Worm (Caenorhabditis elegans) whole organism, late embryonic: Measurements from ENCODE around the gene mtss-1.

ENCODE experiments used
- K09A11.1 ChIP-seq: sonication (generic microtip); optimal IDR thresholded peaks from 2 replicates; lab custom pipeline; 2017; ENCODE audit warnings: antibody characterized with exemption, mild to moderate bottlenecking, missing genetic modification characterization, missing compliant biosample characterization; ENCODE audit not compliant: insufficient read depth
- Y22D7AL.16 ChIP-seq: sonication (generic microtip); optimal IDR thresholded peaks from 2 replicates; lab custom pipeline; 2016; ENCODE audit warnings: missing genetic modification characterization, missing compliant biosample characterization
- ama-1 ChIP-seq: fragments of 150-350 bp; optimal IDR thresholded peaks from 2 replicates; lab custom pipeline; 2014
- ceh-14 ChIP-seq: sonication (generic microtip); optimal IDR thresholded peaks from 2 replicates; lab custom pipeline; 2016; ENCODE audit warnings: missing genotype, missing genetic modification characterization, missing compliant biosample characterization
- ceh-18 ChIP-seq: sonication (generic microtip); optimal IDR thresholded peaks from 2 replicates; lab custom pipeline; 2016; ENCODE audit warnings: missing genetic modification characterization, missing compliant biosample characterization
- ceh-24 ChIP-seq: sonication (generic microtip); optimal IDR thresholded peaks from 2 replicates; lab custom pipeline; 2016; ENCODE audit warnings: mild to moderate bottlenecking, missing genetic modification characterization, missing compliant biosample characterization
- ceh-31 ChIP-seq: sonication (generic microtip); optimal IDR thresholded peaks from 2 replicates; lab custom pipeline; 2016; ENCODE audit warnings: missing genetic modification characterization, missing compliant biosample characterization
- ceh-45 ChIP-seq: fragments of 200-800 bp; sonication (Bioruptor generic); IDR thresholded peaks from 2 replicates; pipeline ENCODE4 v1.3.6; 2022; ENCODE audit warnings: missing genetic modification reagents, missing genetic modification characterization, missing compliant biosample characterization
- ceh-48 ChIP-seq: sonication (generic microtip); optimal IDR thresholded peaks from 2 replicates; lab custom pipeline; 2016; ENCODE audit warnings: missing genetic modification characterization, inconsistent platforms, missing compliant biosample characterization
- ceh-9 ChIP-seq: sonication (generic microtip); optimal IDR thresholded peaks from 2 replicates; lab custom pipeline; 2016; ENCODE audit warnings: mild to moderate bottlenecking, missing genetic modification characterization, inconsistent platforms, missing compliant biosample characterization
- che-1 ChIP-seq: sonication (generic microtip); optimal IDR thresholded peaks from 2 replicates; lab custom pipeline; 2016; ENCODE audit warnings: mild to moderate bottlenecking, missing genetic modification characterization, missing compliant biosample characterization
- dmd-4 ChIP-seq: sonication (generic microtip); optimal IDR thresholded peaks from 2 replicates; lab custom pipeline; 2016; ENCODE audit warnings: borderline replicate concordance, missing genetic modification characterization, missing compliant biosample characterization
- dve-1 ChIP-seq: sonication (generic microtip); optimal IDR thresholded peaks from 2 replicates; lab custom pipeline; 2017; ENCODE audit warnings: antibody characterized with exemption, mild to moderate bottlenecking, missing genetic modification characterization, missing compliant biosample characterization
- elt-4 ChIP-seq: sonication (generic microtip); optimal IDR thresholded peaks from 2 replicates; lab custom pipeline; 2016; ENCODE audit warnings: missing genetic modification characterization, missing compliant biosample characterization
- ets-4 ChIP-seq: sonication (generic microtip); optimal IDR thresholded peaks from 2 replicates; lab custom pipeline; 2016; ENCODE audit warnings: missing genetic modification characterization, missing compliant biosample characterization
- eyg-1 ChIP-seq: sonication (generic microtip); optimal IDR thresholded peaks from 2 replicates; lab custom pipeline; 2016; ENCODE audit warnings: missing genotype, missing genetic modification characterization, missing compliant biosample characterization
- fax-1 ChIP-seq: sonication (generic microtip); optimal IDR thresholded peaks from 2 replicates; lab custom pipeline; 2016; ENCODE audit warnings: missing genotype, missing genetic modification characterization, missing compliant biosample characterization
- fkh-10 ChIP-seq: fragments of 150-350 bp; optimal IDR thresholded peaks from 2 replicates; lab custom pipeline; 2014; ENCODE audit warnings: missing biosample characterization, missing genetic modification reagents, missing genetic modification characterization
- fkh-6 ChIP-seq: sonication (generic microtip); optimal IDR thresholded peaks from 2 replicates; lab custom pipeline; 2016; ENCODE audit warnings: missing genetic modification characterization, missing compliant biosample characterization
- hlh-30 ChIP-seq: sonication (generic microtip); optimal IDR thresholded peaks from 2 replicates; lab custom pipeline; 2017; ENCODE audit warnings: antibody characterized with exemption, missing genetic modification characterization, missing compliant biosample characterization; ENCODE audit not compliant: insufficient read depth
- hlh-8 ChIP-seq: sonication (generic microtip); optimal IDR thresholded peaks from 2 replicates; lab custom pipeline; 2016; ENCODE audit warnings: missing genotype, missing genetic modification characterization, missing compliant biosample characterization
- lim-6 ChIP-seq: sonication (generic microtip); optimal IDR thresholded peaks from 2 replicates; lab custom pipeline; 2016; ENCODE audit warnings: missing genetic modification characterization, missing compliant biosample characterization
- madf-2 ChIP-seq: sonication (generic microtip); optimal IDR thresholded peaks from 2 replicates; lab custom pipeline; 2017; ENCODE audit warnings: missing genetic modification characterization, missing compliant biosample characterization
- mec-3 ChIP-seq: sonication (generic microtip); optimal IDR thresholded peaks from 2 replicates; lab custom pipeline; 2016; ENCODE audit warnings: borderline replicate concordance, missing genetic modification characterization, missing compliant biosample characterization
- nfya-1 ChIP-seq: sonication (generic microtip); optimal IDR thresholded peaks from 2 replicates; lab custom pipeline; 2017; ENCODE audit warnings: missing genetic modification characterization, mild to moderate bottlenecking, missing compliant biosample characterization, antibody characterized with exemption, moderate library complexity
- nhr-232 ChIP-seq: sonication (generic microtip); optimal IDR thresholded peaks from 2 replicates; lab custom pipeline; 2016; ENCODE audit warnings: missing genetic modification characterization, missing compliant biosample characterization
- pat-9 ChIP-seq: fragments of 200-800 bp; sonication (Bioruptor generic); optimal IDR thresholded peaks from 2 replicates; lab custom pipeline; 2018; ENCODE audit warnings: mild to moderate bottlenecking, missing genetic modification characterization, moderate library complexity, missing compliant biosample characterization
- pha-2 ChIP-seq: sonication (generic microtip); optimal IDR thresholded peaks from 2 replicates; lab custom pipeline; 2017; ENCODE audit warnings: mild to moderate bottlenecking, missing genetic modification characterization, missing compliant biosample characterization
- pha-4 ChIP-seq: fragments of 150-350 bp; optimal IDR thresholded peaks from 2 replicates; lab custom pipeline; 2018; ENCODE audit warnings: missing biosample characterization, missing genetic modification reagents, missing genetic modification characterization
- ref-2 ChIP-seq: sonication (generic microtip); optimal IDR thresholded peaks from 2 replicates; lab custom pipeline; 2016; ENCODE audit warnings: missing genetic modification characterization, missing compliant biosample characterization
- sdc-2 ChIP-seq: sonication (generic microtip); optimal IDR thresholded peaks from 2 replicates; lab custom pipeline; 2016; ENCODE audit warnings: missing genotype, missing genetic modification characterization, missing compliant biosample characterization
- sox-4 ChIP-seq: sonication (generic microtip); optimal IDR thresholded peaks from 2 replicates; lab custom pipeline; 2017; ENCODE audit warnings: mild to moderate bottlenecking, missing genetic modification characterization, inconsistent platforms, missing compliant biosample characterization
- syd-9 ChIP-seq: sonication (generic microtip); optimal IDR thresholded peaks from 2 replicates; lab custom pipeline; 2016; ENCODE audit warnings: mild to moderate bottlenecking, missing genetic modification characterization, moderate library complexity, missing compliant biosample characterization
- unc-86 ChIP-seq: sonication (generic microtip); optimal IDR thresholded peaks from 2 replicates; lab custom pipeline; 2016; ENCODE audit warnings: missing genetic modification characterization, missing compliant biosample characterization
- zip-5 ChIP-seq: sonication (generic microtip); optimal IDR thresholded peaks from 2 replicates; lab custom pipeline; 2016; ENCODE audit warnings: missing genetic modification characterization, missing compliant biosample characterization
- ztf-16 ChIP-seq: sonication (generic microtip); optimal IDR thresholded peaks from 2 replicates; lab custom pipeline; 2017; ENCODE audit warnings: missing genetic modification characterization, missing compliant biosample characterization

The mtss-1 gene

ce11 chrIII:8780473-8780872 lies 12.4 kb downstream of the mtss-1 start:
- TF ChIP-seq fkh-6 (tag; lab: Kevin White, UChicago) (no peak), ceh-31 (tag; lab: Kevin White, UChicago) (no peak), sox-4 (tag; lab: Kevin White, UChicago) (no peak), ceh-45 (GFP tag; lab: Robert Waterston, UW) (no peak), unc-86 (no peak), zip-5 (no peak), dmd-4 (no peak), syd-9 (tag; lab: Kevin White, UChicago) (no peak), lim-6 (no peak)

- peak; percentile 14 for TF ChIP-seq ceh-31 (tag; lab: Kevin White, UChicago)
- no peak for TF ChIP-seq mec-3 (tag; lab: Kevin White, UChicago)
- TF ChIP-seq ceh-45 (GFP tag; lab: Robert Waterston, UW), result no peak
- TF ChIP-seq fkh-10 (GFP tag; lab: Kevin White, UChicago), result no peak
- no peak for TF ChIP-seq hlh-30 (tag; lab: Kevin White, UChicago)
These were observed 14.0 kb downstream of the mtss-1 start for ce11 chrIII:8782080-8782479.

- no peak for TF ChIP-seq nhr-232
- TF ChIP-seq dmd-4, result no peak
- TF ChIP-seq ets-4 (tag; lab: Kevin White, UChicago), result no peak
- no peak for TF ChIP-seq pat-9 (tag; lab: Kevin White, UChicago)
- TF ChIP-seq fkh-6 (tag; lab: Kevin White, UChicago), result no peak
- no peak for TF ChIP-seq sdc-2 (tag; lab: Kevin White, UChicago)
- TF ChIP-seq ztf-16 (tag; lab: Kevin White, UChicago), result no peak
- TF ChIP-seq madf-2, result no peak
- TF ChIP-seq Y22D7AL.16, result no peak
- TF ChIP-seq ceh-14, result no peak
- no peak for TF ChIP-seq zip-5
- TF ChIP-seq ceh-48 (tag; lab: Kevin White, UChicago), result no peak
- no peak for TF ChIP-seq ceh-24
- TF ChIP-seq fkh-10 (GFP tag; lab: Kevin White, UChicago), result no peak
These were observed 14.6 kb downstream of the mtss-1 start for ce11 chrIII:8782744-8783143.

ce11 chrIII:8784500-8784899 lies 16.4 kb downstream of the mtss-1 start:
- peak; percentile 9 for TF ChIP-seq ceh-18 (tag; lab: Kevin White, UChicago)
- TF ChIP-seq hlh-8 (tag; lab: Kevin White, UChicago), result no peak
- TF ChIP-seq, all 69 proteins: peak for 1

- peak; percentile 65 for TF ChIP-seq ceh-18 (tag; lab: Kevin White, UChicago)
- no peak for TF ChIP-seq ref-2 (tag; lab: Kevin White, UChicago)
- peak; percentile 58 for TF ChIP-seq hlh-30 (tag; lab: Kevin White, UChicago)
These were observed 17.3 kb downstream of the mtss-1 start for ce11 chrIII:8785426-8785825.

- TF ChIP-seq eyg-1 (tag; lab: Kevin White, UChicago) (no peak), ceh-9 (tag; lab: Kevin White, UChicago) (no peak), ceh-14 (no peak), dmd-4 (no peak), K09A11.1 (tag; lab: Kevin White, UChicago) (no peak), nfya-1 (tag; lab: Kevin White, UChicago) (no peak), pha-4 (tag; lab: Kevin White, UChicago) (no peak), ama-1 (lab: Kevin White, UChicago) (no peak), pha-2 (tag; lab: Kevin White, UChicago) (no peak), dve-1 (tag; lab: Kevin White, UChicago) (no peak), fax-1 (no peak), che-1 (tag; lab: Kevin White, UChicago) (no peak), elt-4 (no peak)
These were observed 18.0 kb downstream of the mtss-1 start, which contains the start of gene K02D10.8 for ce11 chrIII:8786077-8786476. Gene K02D10.8, plus strand, starts transcription at chrIII:8786377.
